2 worm cellular contexts compared by ENCODE assay signal in the genomic region with DNA sequence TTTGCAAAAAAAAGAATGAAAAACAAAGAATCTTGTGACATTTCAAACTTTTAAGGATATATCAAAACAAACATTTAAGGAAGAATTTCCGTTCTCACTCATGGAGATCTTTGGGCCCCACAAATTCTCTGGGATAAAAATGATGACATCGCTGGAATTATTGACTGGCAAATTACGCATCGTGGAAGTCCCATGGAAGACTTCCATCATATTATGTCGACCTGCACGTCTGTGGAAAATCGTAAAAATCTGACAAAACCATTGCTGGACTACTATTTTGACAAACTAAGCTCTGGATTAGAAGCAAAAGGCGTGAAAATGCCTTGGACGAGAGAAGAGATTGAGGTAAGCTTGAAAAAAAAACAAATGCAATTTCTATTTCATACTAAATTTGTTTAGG.
TF ChIP-seq lines count a peak whose summit lies in the region.

No protein-coding gene starts in this region.

TF ChIP-seq in whole organism, L1 larva, 84 proteins besides CTCF, POLR2A, EP300 and RAD21:
- TF ChIP-seq nhr-85 (tag; lab: Kevin White, UChicago) (peak; percentile 32), vab-15 (tag; optimal IDR thresholded peaks at IDR 0.05; lab: Kevin White, UChicago) (no peak)

TF ChIP-seq in whole organism, L4 larva, 104 proteins besides CTCF, POLR2A, EP300 and RAD21:
- no peak for TF ChIP-seq F37D6.2 (tag; optimal IDR thresholded peaks at IDR 0.05; lab: Kevin White, UChicago)
- peak; percentile 93 for TF ChIP-seq aha-1 (tag; lab: Kevin White, UChicago)

Comparison
In these comparisons a context has a peak if more than half of its experiments do, and no peak if none do; other contexts are left out.
1. Of the 29 proteins assayed by ChIP-seq in both whole organism, L4 larva and whole organism, L1 larva: peak only in whole organism, L4 larva: aha-1; only in whole organism, L1 larva: none; in both: none; in neither: 28.